Fruit fly (Drosophila melanogaster): ENCODE results near the gene ATPsynepsilonL.

The ATPsynepsilonL gene

dm6 chr3R:10121266-10121904 lies at the start of gene ATPsynepsilonL, which contains the start of gene gammaSnap2:
TSS of gene ATPsynepsilonL (plus strand) at chr3R:10121773.
TSS of gene gammaSnap2 (minus strand) at chr3R:10121400.
- TF ChIP-seq Dif (GFP tag; optimal IDR thresholded peaks at IDR 0.05; ENCODE audit: partially characterized antibody) (no peak), sage (GFP tag; optimal IDR thresholded peaks at IDR 0.05) (no peak), foxo (GFP tag; optimal IDR thresholded peaks at IDR 0.05) (no peak), brk (GFP tag; optimal IDR thresholded peaks at IDR 0.05) (no peak), HLH106 (tag; optimal IDR thresholded peaks at IDR 0.05) (no peak), rgr (GFP tag; optimal IDR thresholded peaks at IDR 0.05) (no peak)

dm6 chr3R:10075323-10075788 lies 46.2 kb upstream of the ATPsynepsilonL start, which contains the start of gene Alp13:
TSS of gene Alp13 (minus strand) at chr3R:10075373.
- TF ChIP-seq OdsH (GFP tag; optimal IDR thresholded peaks at IDR 0.05) (no peak), Rel (GFP tag; optimal IDR thresholded peaks at IDR 0.05) (no peak), Rel (tag; optimal IDR thresholded peaks at IDR 0.05) (no peak), GATAd (GFP tag; optimal IDR thresholded peaks at IDR 0.05) (no peak), ey (GFP tag; optimal IDR thresholded peaks at IDR 0.05) (no peak), Sp1 (GFP tag; optimal IDR thresholded peaks at IDR 0.05) (no peak), jim (GFP tag; optimal IDR thresholded peaks at IDR 0.05) (no peak), pan (optimal IDR thresholded peaks at IDR 0.05) (no peak), fru (GFP tag; optimal IDR thresholded peaks at IDR 0.05) (no peak), Hr83 (GFP tag; optimal IDR thresholded peaks at IDR 0.05; ENCODE audit: poor library complexity, severe bottlenecking) (no peak), usp (GFP tag; optimal IDR thresholded peaks at IDR 0.05) (no peak), sage (GFP tag; optimal IDR thresholded peaks at IDR 0.05) (no peak), CG32264 (GFP tag; optimal IDR thresholded peaks at IDR 0.05) (no peak), CrebA (GFP tag; optimal IDR thresholded peaks at IDR 0.05; ENCODE audit: borderline replicate concordance) (no peak), br (GFP tag; optimal IDR thresholded peaks at IDR 0.05) (no peak), tai (GFP tag; optimal IDR thresholded peaks at IDR 0.05) (no peak), N (GFP tag; optimal IDR thresholded peaks at IDR 0.05) (no peak)

- TF ChIP-seq CG32264 (GFP tag; optimal IDR thresholded peaks at IDR 0.05), result no peak
- TF ChIP-seq jim (GFP tag; optimal IDR thresholded peaks at IDR 0.05), result no peak
- peak; percentile 4 for TF ChIP-seq brk (GFP tag; optimal IDR thresholded peaks at IDR 0.05)
- TF ChIP-seq lola (GFP tag; optimal IDR thresholded peaks at IDR 0.05), result no peak
- peak; percentile 23 for TF ChIP-seq h (GFP tag; optimal IDR thresholded peaks at IDR 0.05)
- TF ChIP-seq Myc (optimal IDR thresholded peaks at IDR 0.05), result no peak
- no peak for TF ChIP-seq dmrt93B (GFP tag; optimal IDR thresholded peaks at IDR 0.05)
- TF ChIP-seq fru (GFP tag; optimal IDR thresholded peaks at IDR 0.05), result peak; percentile 17
- no peak for TF ChIP-seq tai (GFP tag; optimal IDR thresholded peaks at IDR 0.05)
- TF ChIP-seq N (GFP tag; optimal IDR thresholded peaks at IDR 0.05), result no peak
- no peak for TF ChIP-seq GATAd (GFP tag; optimal IDR thresholded peaks at IDR 0.05)
- TF ChIP-seq ey (GFP tag; optimal IDR thresholded peaks at IDR 0.05), result no peak
- TF ChIP-seq Jra (GFP tag; optimal IDR thresholded peaks at IDR 0.05), result no peak
- TF ChIP-seq Mio (GFP tag; optimal IDR thresholded peaks at IDR 0.05), result no peak
- no peak for TF ChIP-seq pan (optimal IDR thresholded peaks at IDR 0.05)
- no peak for TF ChIP-seq woc (GFP tag; optimal IDR thresholded peaks at IDR 0.05)
- TF ChIP-seq sv (GFP tag; optimal IDR thresholded peaks at IDR 0.05), result no peak
- no peak for TF ChIP-seq Vsx2 (GFP tag; optimal IDR thresholded peaks at IDR 0.05; ENCODE audit: partially characterized antibody)
- no peak for TF ChIP-seq Dfd (GFP tag; optimal IDR thresholded peaks at IDR 0.05)
- no peak for TF ChIP-seq Rel (GFP tag; optimal IDR thresholded peaks at IDR 0.05)
- TF ChIP-seq Rel (tag; optimal IDR thresholded peaks at IDR 0.05), result no peak
- TF ChIP-seq Hr78 (GFP tag; optimal IDR thresholded peaks at IDR 0.05), result no peak
- no peak for TF ChIP-seq CG9705 (GFP tag; optimal IDR thresholded peaks at IDR 0.05)
- no peak for TF ChIP-seq sage (GFP tag; optimal IDR thresholded peaks at IDR 0.05)
- TF ChIP-seq Abd-B (GFP tag; optimal IDR thresholded peaks at IDR 0.05), result no peak
- peak; percentile 28 for TF ChIP-seq br (GFP tag; optimal IDR thresholded peaks at IDR 0.05)
- peak; percentile 46 for TF ChIP-seq rgr (GFP tag; optimal IDR thresholded peaks at IDR 0.05)
- TF ChIP-seq Hr83 (GFP tag; optimal IDR thresholded peaks at IDR 0.05; ENCODE audit: poor library complexity, severe bottlenecking), result peak; percentile 65
- TF ChIP-seq Sp1 (GFP tag; optimal IDR thresholded peaks at IDR 0.05), result no peak
- no peak for TF ChIP-seq usp (GFP tag; optimal IDR thresholded peaks at IDR 0.05)
- peak in 1 of 2 experiments; percentile 24 for TF ChIP-seq foxo (GFP tag; optimal IDR thresholded peaks at IDR 0.05)
- no peak for TF ChIP-seq dsf (GFP tag; optimal IDR thresholded peaks at IDR 0.05; ENCODE audit: borderline replicate concordance)
- TF ChIP-seq Hnf4 (GFP tag; optimal IDR thresholded peaks at IDR 0.05), result no peak
- peak; percentile 6 for TF ChIP-seq OdsH (GFP tag; optimal IDR thresholded peaks at IDR 0.05)
- no peak for TF ChIP-seq CrebA (GFP tag; optimal IDR thresholded peaks at IDR 0.05; ENCODE audit: borderline replicate concordance)
- no peak for TF ChIP-seq psq (GFP tag; optimal IDR thresholded peaks at IDR 0.05)
- no peak for TF ChIP-seq Dif (GFP tag; optimal IDR thresholded peaks at IDR 0.05; ENCODE audit: partially characterized antibody)
- no peak for TF ChIP-seq dl (GFP tag; optimal IDR thresholded peaks at IDR 0.05; ENCODE audit: insufficient read depth in 1 of 2, partially characterized antibody in 2 of 2)
- TF ChIP-seq HLH106 (tag; optimal IDR thresholded peaks at IDR 0.05), result peak; percentile 26
These were observed 44.9 kb upstream of the ATPsynepsilonL start for dm6 chr3R:10076665-10077064.
